Worm (Caenorhabditis elegans) whole organism, L3 larva: ENCODE measurements around the gene dcn-1.

Source experiments
- ama-1 ChIP-seq: fragments of 150-350 bp; optimal IDR thresholded peaks from 2 replicates; lab custom pipeline; 2018
- ceh-16 ChIP-seq: sonication (generic microtip); optimal IDR thresholded peaks from 2 replicates; lab custom pipeline; 2017; ENCODE audit warnings: missing biosample characterization, missing genetic modification characterization
- ceh-9 ChIP-seq: sonication (generic microtip); optimal IDR thresholded peaks from 2 replicates; lab custom pipeline; 2018; ENCODE audit warnings: missing biosample characterization, missing genetic modification characterization
- fos-1 ChIP-seq: fragments of 150-350 bp; optimal IDR thresholded peaks from 2 replicates; lab custom pipeline; 2014; ENCODE audit warnings: missing biosample characterization, missing genetic modification characterization
- mdl-1 ChIP-seq: fragments of 150-350 bp; optimal IDR thresholded peaks from 2 replicates; lab custom pipeline; 2014; ENCODE audit warnings: missing biosample characterization, missing genetic modification characterization
- nhr-28 ChIP-seq: fragments of 150-350 bp; optimal IDR thresholded peaks from 2 replicates; lab custom pipeline; 2014; ENCODE audit warnings: missing biosample characterization, missing genetic modification characterization
- nhr-76 ChIP-seq: fragments of 150-350 bp; sonication (generic microtip); optimal IDR thresholded peaks from 5 replicates; lab custom pipeline; 2014; ENCODE audit warnings: missing biosample characterization, missing genetic modification characterization
- pqm-1 ChIP-seq: fragments of 150-350 bp; optimal IDR thresholded peaks from 2 replicates; lab custom pipeline; 2017; ENCODE audit warnings: missing biosample characterization, missing genetic modification characterization, inconsistent platforms
- unc-62 ChIP-seq: fragments of 150-350 bp; sonication (generic microtip); optimal IDR thresholded peaks from 4 replicates; lab custom pipeline; 2014; ENCODE audit warnings: missing biosample characterization, missing genetic modification reagents, missing genetic modification characterization

- TF ChIP-seq pqm-1 (tag; lab: Kevin White, UChicago) (no peak), nhr-28 (tag; lab: Kevin White, UChicago) (no peak), ceh-9 (tag; lab: Kevin White, UChicago) (no peak), fos-1 (tag; lab: Kevin White, UChicago) (no peak), ceh-16 (no peak), ama-1 (lab: Kevin White, UChicago) (no peak), nhr-76 (tag; lab: Kevin White, UChicago) (no peak), mdl-1 (no peak), unc-62 (GFP tag; lab: Kevin White, UChicago) (no peak)
These were observed 3.5 kb downstream of the dcn-1 start, which contains the start of gene tag-131 for ce11 chrIII:4317065-4317752.
